Fruit fly (Drosophila melanogaster): ENCODE measurements around the gene Cyp28d2.

DNA sequence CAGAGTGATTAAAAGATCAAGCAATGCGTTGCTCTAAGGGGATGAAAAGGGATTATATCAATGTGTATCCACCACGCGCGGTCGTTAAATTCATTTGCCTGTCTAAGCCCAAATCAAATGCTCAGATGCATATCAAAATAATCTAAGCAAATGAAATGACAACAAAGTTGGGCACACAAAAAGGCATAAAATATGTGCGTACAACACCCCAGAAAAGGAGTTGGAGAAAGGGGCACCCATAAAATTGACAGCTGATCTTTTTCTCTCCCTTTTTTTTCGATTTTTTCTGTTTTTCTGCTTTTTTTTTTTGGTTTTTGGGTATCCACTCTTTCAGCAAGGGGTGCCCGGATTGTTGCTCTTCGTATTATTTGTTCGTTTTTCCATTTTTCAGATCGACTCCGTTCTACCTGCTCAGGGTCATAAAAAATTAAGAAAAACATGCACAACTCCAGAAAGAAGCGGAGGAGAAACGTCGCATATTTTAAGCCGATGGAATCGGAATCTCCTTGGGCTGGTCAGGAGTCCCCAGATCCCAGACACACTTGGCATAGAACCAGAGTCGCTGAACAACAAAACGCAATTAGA is 27.7 kb downstream of the Cyp28d2 start:
- TF ChIP-seq h (optimal IDR thresholded peaks at IDR 0.05), result no peak
- TF ChIP-seq ttk (optimal IDR thresholded peaks at IDR 0.05), result no peak
- TF ChIP-seq psq (optimal IDR thresholded peaks at IDR 0.05), result no peak
- no peak for TF ChIP-seq insv (optimal IDR thresholded peaks at IDR 0.05)
- no peak for TF ChIP-seq Myc (optimal IDR thresholded peaks at IDR 0.05)
